Fruit fly (Drosophila melanogaster) whole organism, wandering third instar larva: ENCODE measurements around the gene CG12105.

Experiments
- Hnf4 ChIP-seq: fragments of 200-800 bp; sonication (Bioruptor generic); optimal IDR thresholded peaks from 2 replicates; lab custom pipeline; 2016; ENCODE audit warnings: missing biosample characterization, mild to moderate bottlenecking, missing genetic modification characterization
- Hr78 ChIP-seq: fragments of >200 bp; optimal IDR thresholded peaks from 2 replicates; lab custom pipeline; 2017; ENCODE audit warnings: missing biosample characterization, missing genetic modification characterization
- Hr83 ChIP-seq: fragments of 200-300 bp; sonication (Bioruptor generic); optimal IDR thresholded peaks from 2 replicates; lab custom pipeline; 2016; ENCODE audit warnings: missing biosample characterization, mild to moderate bottlenecking, missing genetic modification characterization, moderate library complexity; ENCODE audit not compliant: poor library complexity, severe bottlenecking
- Jra ChIP-seq: sonication (Bioruptor generic); optimal IDR thresholded peaks from 2 replicates; lab custom pipeline; 2016; ENCODE audit warnings: missing biosample characterization, missing genetic modification characterization
- N ChIP-seq: fragments of >200 bp; optimal IDR thresholded peaks from 2 replicates; lab custom pipeline; 2018; ENCODE audit warnings: missing biosample characterization, missing external identifiers, missing genetic modification characterization
- Sp1 ChIP-seq: fragments of 200-800 bp; sonication (Bioruptor generic); optimal IDR thresholded peaks from 3 replicates; lab custom pipeline; 2019; ENCODE audit warnings: missing biosample characterization, mild to moderate bottlenecking, missing genetic modification characterization, moderate library complexity
- dmrt93B ChIP-seq: fragments of 200-800 bp; sonication (Bioruptor generic); optimal IDR thresholded peaks from 2 replicates; lab custom pipeline; 2018; ENCODE audit warnings: missing biosample characterization, mild to moderate bottlenecking, missing genetic modification characterization
- ey ChIP-seq: fragments of 200-800 bp; sonication (Bioruptor generic); optimal IDR thresholded peaks from 2 replicates; lab custom pipeline; 2016; ENCODE audit warnings: missing biosample characterization, missing genetic modification characterization
- foxo ChIP-seq, 2 experiments: fragments of 200-800 bp; sonication (Bioruptor generic); optimal IDR thresholded peaks; 2 replicates in 1 of 2; 3 replicates in 1 of 2; lab custom pipeline; 2016 to 2017; ENCODE audit warnings: missing biosample characterization in 2 of 2, missing genetic modification characterization in 2 of 2
- h ChIP-seq: fragments of 200-800 bp; sonication (Bioruptor generic); optimal IDR thresholded peaks from 3 replicates; lab custom pipeline; 2016; ENCODE audit warnings: missing biosample characterization, mild to moderate bottlenecking, missing genetic modification characterization
- lola ChIP-seq: fragments of >200 bp; optimal IDR thresholded peaks from 2 replicates; lab custom pipeline; 2017; ENCODE audit warnings: missing biosample characterization, missing genetic modification characterization
- psq ChIP-seq: fragments of 200-800 bp; sonication (Bioruptor generic); optimal IDR thresholded peaks from 3 replicates; lab custom pipeline; 2017; ENCODE audit warnings: missing biosample characterization, mild to moderate bottlenecking, missing genetic modification characterization, moderate library complexity
- rgr ChIP-seq: fragments of 200-800 bp; sonication (Bioruptor generic); optimal IDR thresholded peaks from 3 replicates; lab custom pipeline; 2016; ENCODE audit warnings: missing biosample characterization, mild to moderate bottlenecking, missing genetic modification characterization

DNA sequence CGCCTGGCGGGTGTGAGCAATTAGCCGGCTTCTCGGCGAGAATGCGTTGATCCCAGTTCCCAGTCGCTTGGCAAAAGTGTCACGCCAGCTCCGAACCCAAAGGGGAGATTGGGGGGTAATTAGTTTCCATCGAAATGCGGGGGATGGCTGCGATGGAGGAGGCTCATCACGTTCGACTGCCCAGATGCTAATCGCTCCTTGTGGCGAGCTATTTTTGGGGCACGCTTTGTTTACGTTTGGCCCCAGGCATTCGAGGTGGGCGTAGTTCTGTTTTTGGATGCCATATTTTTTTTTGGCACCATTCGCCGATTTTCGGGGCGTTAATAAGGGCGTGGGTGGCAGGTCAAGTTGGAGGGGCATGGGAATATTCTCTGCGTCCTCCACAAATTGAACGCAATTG lies 35.4 kb downstream of the CG12105 start:
- TF ChIP-seq psq (GFP tag; lab: Kevin White, UChicago) (no peak), h (GFP tag; lab: Kevin White, UChicago) (no peak), foxo (GFP tag; optimal IDR thresholded peaks at IDR 0.05; lab: Kevin White, UChicago) (no peak), Jra (GFP tag; lab: Kevin White, UChicago) (no peak), N (GFP tag; lab: Kevin White, UChicago) (no peak), Hr83 (GFP tag; lab: Kevin White, UChicago) (no peak), dmrt93B (no peak), Hr78 (no peak), rgr (no peak), Sp1 (GFP tag; lab: Kevin White, UChicago) (no peak), ey (GFP tag; lab: Kevin White, UChicago) (no peak), lola (no peak), Hnf4 (no peak)
